Fruit fly (Drosophila melanogaster) whole organism, prepupa: ENCODE data around the gene Sgp.

ENCODE experiments used
- CG10631 ChIP-seq: fragments of 200-800 bp; sonication (Bioruptor generic); optimal IDR thresholded peaks from 2 replicates; lab custom pipeline; 2016; ENCODE audit warnings: missing biosample characterization, missing genetic modification characterization
- CG10669 ChIP-seq: fragments of 200-800 bp; sonication (Bioruptor generic); optimal IDR thresholded peaks from 3 replicates; lab custom pipeline; 2018; ENCODE audit warnings: missing biosample characterization, mild to moderate bottlenecking, missing genetic modification characterization, moderate library complexity
- CG11294 ChIP-seq: fragments of 200-800 bp; sonication (Bioruptor generic); IDR thresholded peaks from 2 replicates; pipeline ENCODE4 v1.3.6; 2022; ENCODE audit warnings: missing biosample characterization, missing genetic modification characterization
- CG11762 ChIP-seq: fragments of 200-800 bp; sonication (Bioruptor generic); optimal IDR thresholded peaks from 3 replicates; lab custom pipeline; 2016; ENCODE audit warnings: missing biosample characterization, missing genetic modification characterization; ENCODE audit not compliant: insufficient read depth
- CG15336 ChIP-seq: fragments of 200-800 bp; sonication (Bioruptor generic); IDR thresholded peaks from 2 replicates; pipeline ENCODE4 v1.3.6; 2022; ENCODE audit warnings: missing biosample characterization, missing genetic modification characterization
- CG1621 ChIP-seq: fragments of 200-800 bp; sonication (Bioruptor generic); optimal IDR thresholded peaks from 3 replicates; lab custom pipeline; 2018; ENCODE audit warnings: missing biosample characterization, mild to moderate bottlenecking, missing genetic modification characterization
- CG16779 ChIP-seq: fragments of 200-800 bp; sonication (Bioruptor generic); optimal IDR thresholded peaks from 3 replicates; lab custom pipeline; 2017; ENCODE audit warnings: missing biosample characterization, mild to moderate bottlenecking, missing genetic modification characterization
- CG3032 ChIP-seq: fragments of 200-800 bp; optimal IDR thresholded peaks from 2 replicates; lab custom pipeline; 2019; ENCODE audit warnings: missing biosample characterization, mild to moderate bottlenecking, missing genetic modification characterization, moderate library complexity
- CG4318 ChIP-seq: fragments of 200-800 bp; sonication (Bioruptor generic); optimal IDR thresholded peaks from 3 replicates; lab custom pipeline; 2017; ENCODE audit warnings: missing biosample characterization, mild to moderate bottlenecking, missing genetic modification characterization
- CG6163 ChIP-seq: fragments of 200-800 bp; sonication (Bioruptor generic); IDR thresholded peaks from 3 replicates; pipeline ENCODE4 v1.3.6; 2022; ENCODE audit warnings: missing biosample characterization, missing genetic modification characterization
- CG6808 ChIP-seq: fragments of 200-800 bp; sonication (Bioruptor generic); optimal IDR thresholded peaks from 3 replicates; lab custom pipeline; 2017; ENCODE audit warnings: missing biosample characterization, missing genetic modification characterization, mild to moderate bottlenecking, moderate library complexity, missing genetic modification reagents
- CG6854 ChIP-seq: fragments of 200-800 bp; sonication (Bioruptor generic); optimal IDR thresholded peaks from 2 replicates; lab custom pipeline; 2017; ENCODE audit warnings: missing biosample characterization, mild to moderate bottlenecking, missing genetic modification characterization
- CG7368 ChIP-seq: fragments of 200-800 bp; sonication (Bioruptor generic); optimal IDR thresholded peaks from 3 replicates; lab custom pipeline; 2016; ENCODE audit warnings: missing biosample characterization, missing genetic modification characterization
- CG8119 ChIP-seq: fragments of 200-800 bp; sonication (Bioruptor generic); IDR thresholded peaks from 3 replicates; pipeline ENCODE4 v1.3.6; 2022; ENCODE audit warnings: missing biosample characterization, missing genetic modification characterization
- CG8319 ChIP-seq: fragments of 200-800 bp; sonication (Bioruptor generic); optimal IDR thresholded peaks from 3 replicates; lab custom pipeline; 2016; ENCODE audit warnings: missing biosample characterization, missing genetic modification characterization
- CG8632 ChIP-seq: fragments of 200-800 bp; sonication (Bioruptor generic); optimal IDR thresholded peaks from 3 replicates; lab custom pipeline; 2016; ENCODE audit warnings: missing biosample characterization, missing genetic modification characterization
- CG9139 ChIP-seq: fragments of 200-800 bp; sonication (Bioruptor generic); optimal IDR thresholded peaks from 3 replicates; lab custom pipeline; 2017; ENCODE audit warnings: missing biosample characterization, mild to moderate bottlenecking, missing genetic modification characterization
- Eip75B ChIP-seq: fragments of 200-800 bp; sonication (Bioruptor generic); optimal IDR thresholded peaks from 3 replicates; lab custom pipeline; 2016; ENCODE audit warnings: missing biosample characterization, missing genetic modification characterization
- Eip78C ChIP-seq: fragments of 200-800 bp; sonication (Bioruptor generic); peaks from one replicate; lab custom pipeline; 2016; ENCODE audit warnings: missing biosample characterization, missing genetic modification characterization
- Eip93F ChIP-seq: fragments of 200-800 bp; sonication (Bioruptor generic); optimal IDR thresholded peaks from 2 replicates; lab custom pipeline; 2016; ENCODE audit warnings: missing biosample characterization, mild to moderate bottlenecking, missing genetic modification characterization
- Ets21C ChIP-seq: fragments of 200-800 bp; sonication (Bioruptor generic); optimal IDR thresholded peaks from 3 replicates; lab custom pipeline; 2016; ENCODE audit warnings: missing biosample characterization, missing genetic modification characterization
- Ets96B ChIP-seq: fragments of 200-800 bp; optimal IDR thresholded peaks from 2 replicates; lab custom pipeline; 2019; ENCODE audit warnings: missing biosample characterization, mild to moderate bottlenecking, missing genetic modification characterization, moderate library complexity
- Hr39 ChIP-seq: fragments of 200-800 bp; sonication (Bioruptor generic); optimal IDR thresholded peaks from 2 replicates; lab custom pipeline; 2016; ENCODE audit warnings: missing biosample characterization, missing genetic modification characterization
- OdsH ChIP-seq: fragments of 200-800 bp; sonication (Bioruptor generic); optimal IDR thresholded peaks from 3 replicates; lab custom pipeline; 2016; ENCODE audit warnings: missing biosample characterization, missing genetic modification characterization
- Sox14 ChIP-seq: fragments of 200-800 bp; sonication (Bioruptor generic); optimal IDR thresholded peaks from 3 replicates; lab custom pipeline; 2016; ENCODE audit warnings: missing biosample characterization, missing genetic modification characterization
- Sox15 ChIP-seq: fragments of 200-800 bp; sonication (Bioruptor generic); optimal IDR thresholded peaks from 3 replicates; lab custom pipeline; 2016; ENCODE audit warnings: missing biosample characterization, missing genetic modification characterization
- achi ChIP-seq: fragments of 200-800 bp; sonication (Bioruptor generic); optimal IDR thresholded peaks from 3 replicates; lab custom pipeline; 2016; ENCODE audit warnings: missing biosample characterization, missing genetic modification characterization
- acj6 ChIP-seq: fragments of 200-800 bp; sonication (Bioruptor generic); optimal IDR thresholded peaks from 3 replicates; lab custom pipeline; 2016; ENCODE audit warnings: missing biosample characterization, missing genetic modification characterization
- cyc ChIP-seq: fragments of 200-800 bp; sonication (Bioruptor generic); optimal IDR thresholded peaks from 3 replicates; lab custom pipeline; 2016; ENCODE audit warnings: missing biosample characterization, missing genetic modification characterization
- dsx ChIP-seq: fragments of 200-800 bp; optimal IDR thresholded peaks from 3 replicates; lab custom pipeline; 2019; ENCODE audit warnings: missing biosample characterization, mild to moderate bottlenecking, missing genetic modification characterization, moderate library complexity; ENCODE audit not compliant: poor library complexity, severe bottlenecking
- eg ChIP-seq: fragments of 200-800 bp; sonication (Bioruptor generic); IDR thresholded peaks from 3 replicates; pipeline ENCODE4 v1.3.6; 2022; ENCODE audit warnings: missing biosample characterization, missing genetic modification characterization
- esn ChIP-seq: fragments of 200-800 bp; sonication (Bioruptor generic); optimal IDR thresholded peaks from 2 replicates; lab custom pipeline; 2016; ENCODE audit warnings: missing biosample characterization, mild to moderate bottlenecking, missing genetic modification characterization, moderate library complexity
- lz ChIP-seq: fragments of 200-800 bp; sonication (Bioruptor generic); optimal IDR thresholded peaks from 3 replicates; lab custom pipeline; 2016; ENCODE audit warnings: missing biosample characterization, missing genetic modification characterization
- net ChIP-seq: fragments of 200-800 bp; sonication (Bioruptor generic); optimal IDR thresholded peaks from 3 replicates; lab custom pipeline; 2016; ENCODE audit warnings: missing biosample characterization, missing genetic modification characterization
- pdm3 ChIP-seq: fragments of 200-800 bp; sonication (Bioruptor generic); optimal IDR thresholded peaks from 3 replicates; lab custom pipeline; 2016; ENCODE audit warnings: missing biosample characterization, missing genetic modification characterization
- salr ChIP-seq, 2 experiments: fragments of 200-800 bp; sonication (Bioruptor generic); optimal IDR thresholded peaks; 3 replicates each; lab custom pipeline; 2016 to 2018; ENCODE audit warnings: missing biosample characterization in 2 of 2, missing genetic modification characterization in 2 of 2, mild to moderate bottlenecking in 1 of 2
- spab ChIP-seq: fragments of 200-800 bp; sonication (Bioruptor generic); optimal IDR thresholded peaks from 2 replicates; lab custom pipeline; 2017; ENCODE audit warnings: missing biosample characterization, mild to moderate bottlenecking, missing genetic modification characterization, missing genetic modification reagents
- ss ChIP-seq, 2 experiments: fragments of 200-800 bp; sonication (Bioruptor generic); optimal IDR thresholded peaks; 2 replicates in 1 of 2; 3 replicates in 1 of 2; lab custom pipeline; 2017 to 2018; ENCODE audit warnings: mild to moderate bottlenecking in 2 of 2, missing biosample characterization in 2 of 2, missing genetic modification characterization in 2 of 2, moderate library complexity in 1 of 2
- svp ChIP-seq: fragments of 200-800 bp; sonication (Bioruptor generic); peaks from one replicate; lab custom pipeline; 2016; ENCODE audit warnings: missing biosample characterization, missing genetic modification characterization
- topi ChIP-seq: fragments of 200-800 bp; sonication (Bioruptor generic); optimal IDR thresholded peaks from 3 replicates; lab custom pipeline; 2016; ENCODE audit warnings: missing biosample characterization, missing genetic modification characterization
- vri ChIP-seq: fragments of 200-800 bp; sonication (Bioruptor generic); optimal IDR thresholded peaks from 3 replicates; lab custom pipeline; 2016; ENCODE audit warnings: missing biosample characterization, mild to moderate bottlenecking, missing genetic modification characterization

Sgp gene

dm6 chr2L:8535394-8536176, 16.1 kb downstream of the Sgp start (continued):
- TF ChIP-seq spab (GFP tag; lab: Kevin White, UChicago) (peak; percentile 91), dsx (peak; percentile 84), CG1621 (tag; lab: Kevin White, UChicago) (peak; percentile 36), Ets21C (GFP tag; lab: Kevin White, UChicago) (peak; percentile 51), eg (GFP tag; lab: Robert Waterston, UW) (peak; percentile 83), Sox14 (GFP tag; lab: Kevin White, UChicago) (peak; percentile 61), CG8119 (GFP tag; lab: Robert Waterston, UW) (peak; percentile 87; the same call in 2 of the 3 replicates), CG6163 (GFP tag; lab: Robert Waterston, UW) (peak; percentile 68), CG16779 (tag; lab: Kevin White, UChicago) (peak; percentile 89), Eip78C (GFP tag; lab: Kevin White, UChicago) (peak; percentile 93), CG7368 (GFP tag; lab: Kevin White, UChicago) (peak; percentile 59), CG9139 (peak; percentile 72), Sox15 (GFP tag; lab: Kevin White, UChicago) (peak; percentile 90), achi (GFP tag; lab: Kevin White, UChicago) (peak; percentile 91), OdsH (GFP tag; lab: Kevin White, UChicago) (peak; percentile 93), vri (peak; percentile 71), topi (GFP tag; lab: Kevin White, UChicago) (peak; percentile 79), Eip75B (peak; percentile 83), Eip93F (GFP tag; lab: Kevin White, UChicago) (peak; percentile 84)

DNA sequence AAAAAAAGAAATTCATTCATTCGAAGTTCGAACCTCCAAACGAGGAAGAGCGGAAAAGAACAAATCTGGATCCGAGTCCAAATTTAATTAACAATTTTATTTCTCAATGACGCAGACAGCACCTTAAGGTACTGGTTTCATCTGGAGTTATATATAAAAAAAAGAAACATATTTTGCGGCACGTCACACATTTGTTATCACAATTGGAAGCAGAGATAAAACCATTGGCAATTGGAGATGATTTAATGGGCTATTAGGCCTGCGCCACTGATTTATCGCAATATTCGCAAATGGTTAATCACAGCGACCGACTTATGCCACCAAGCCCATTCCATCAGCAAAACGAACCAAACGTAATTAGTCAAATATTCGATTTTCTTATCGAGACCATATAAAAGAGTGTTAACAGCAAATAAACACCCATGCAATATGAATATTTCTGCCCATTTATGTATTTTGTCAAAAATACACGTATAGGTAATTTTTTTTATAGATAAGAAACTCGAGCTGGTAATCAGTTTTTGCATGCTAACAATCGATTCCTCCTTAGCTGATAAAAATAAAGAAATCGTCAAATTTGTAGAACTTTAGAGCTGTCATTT, 19.1 kb downstream of the Sgp start:
- TF ChIP-seq CG8119 (GFP tag; lab: Robert Waterston, UW) (no peak), vri (peak; percentile 70), svp (GFP tag; lab: Kevin White, UChicago) (peak; percentile 52), pdm3 (GFP tag; lab: Kevin White, UChicago) (no peak)
- TF ChIP-seq, all 60 proteins: peak for 2

DNA sequence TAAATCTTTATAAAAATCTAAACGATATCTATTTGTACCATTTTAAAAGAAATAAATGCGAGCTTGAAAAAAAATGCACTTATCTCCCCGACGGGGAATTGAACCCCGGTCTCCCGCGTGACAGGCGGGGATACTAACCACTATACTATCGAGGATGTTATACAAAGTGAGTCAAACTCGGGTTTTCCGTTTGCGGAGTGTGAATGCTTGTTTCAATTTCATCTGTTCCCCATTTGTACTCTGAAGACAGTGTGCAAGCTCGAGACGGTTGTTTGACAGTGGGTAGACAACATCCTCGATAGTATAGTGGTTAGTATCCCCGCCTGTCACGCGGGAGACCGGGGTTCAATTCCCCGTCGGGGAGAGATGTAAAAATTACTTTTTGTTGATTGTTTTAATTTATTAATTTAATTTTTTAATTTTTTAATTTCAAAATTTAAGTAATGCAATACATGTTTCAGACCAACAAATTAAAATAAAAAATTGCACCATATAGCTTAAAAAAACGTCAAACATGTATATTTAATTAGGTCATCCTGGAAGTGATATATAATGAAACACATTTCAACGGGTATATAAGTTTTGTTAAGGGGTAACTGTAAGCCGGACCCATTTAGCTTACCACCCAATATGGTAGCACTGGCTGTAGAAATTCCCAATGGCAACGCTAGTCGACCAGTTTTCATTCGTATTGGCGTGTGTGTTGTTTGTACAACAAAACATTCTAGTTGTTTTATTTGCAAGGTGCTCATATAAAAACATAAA, 22.2 kb downstream of the Sgp start, which contains the start of gene Sema1a:
Sema1a (plus strand) TSS at position 679 of the 765 bp plus-strand sequence.
- TF ChIP-seq achi (GFP tag; lab: Kevin White, UChicago) (no peak), esn (GFP tag; lab: Kevin White, UChicago) (peak; percentile 58), CG4318 (GFP tag; lab: Kevin White, UChicago) (peak; percentile 65), ss (GFP tag; optimal IDR thresholded peaks at IDR 0.05; lab: Kevin White, UChicago) (peak in 1 of 2 experiments; percentile 39), CG15336 (GFP tag; lab: Robert Waterston, UW) (peak; percentile 56; the same call in 1 of the 2 replicates), CG11294 (GFP tag; lab: Robert Waterston, UW) (no peak; the same call in 1 of the 2 replicates), acj6 (peak; percentile 29), salr (GFP tag; optimal IDR thresholded peaks at IDR 0.05; lab: Kevin White, UChicago) (peak in 1 of 2 experiments; percentile 12), CG16779 (tag; lab: Kevin White, UChicago) (peak; percentile 74), Hr39 (peak; percentile 43), CG8119 (GFP tag; lab: Robert Waterston, UW) (peak; percentile 71; the same call in 2 of the 3 replicates), CG8632 (GFP tag; lab: Kevin White, UChicago) (peak; percentile 68), net (GFP tag; lab: Kevin White, UChicago) (peak; percentile 63), CG7368 (GFP tag; lab: Kevin White, UChicago) (peak; percentile 18), CG6854 (GFP tag; lab: Kevin White, UChicago) (peak; percentile 51), Eip78C (GFP tag; lab: Kevin White, UChicago) (peak; percentile 77), cyc (GFP tag; lab: Kevin White, UChicago) (peak; percentile 36), Ets21C (GFP tag; lab: Kevin White, UChicago) (peak; percentile 32), Eip75B (peak; percentile 79), CG10669 (no peak), vri (peak; percentile 23), Ets96B (tag; lab: Kevin White, UChicago) (peak; percentile 32), CG10631 (GFP tag; lab: Kevin White, UChicago) (no peak), CG8319 (GFP tag; lab: Kevin White, UChicago) (peak; percentile 11), spab (GFP tag; lab: Kevin White, UChicago) (no peak), CG9139 (no peak), lz (GFP tag; lab: Kevin White, UChicago) (peak; percentile 42), CG3032 (peak; percentile 21), CG1621 (tag; lab: Kevin White, UChicago) (no peak), CG6808 (GFP tag; lab: Kevin White, UChicago) (peak; percentile 7), CG11762 (no peak), eg (GFP tag; lab: Robert Waterston, UW) (peak; percentile 82)
